Fruit fly (Drosophila melanogaster) Kc167 (cell line): ENCODE results near the gene knrl.

Experiments used
- h ChIP-seq: fragments of >200 bp; optimal IDR thresholded peaks from 3 replicates; lab custom pipeline; 2018; ENCODE audit warnings: missing external identifiers
- psq ChIP-seq: fragments of >200 bp; optimal IDR thresholded peaks from 2 replicates; lab custom pipeline; 2017; ENCODE audit warnings: missing external identifiers

DNA sequence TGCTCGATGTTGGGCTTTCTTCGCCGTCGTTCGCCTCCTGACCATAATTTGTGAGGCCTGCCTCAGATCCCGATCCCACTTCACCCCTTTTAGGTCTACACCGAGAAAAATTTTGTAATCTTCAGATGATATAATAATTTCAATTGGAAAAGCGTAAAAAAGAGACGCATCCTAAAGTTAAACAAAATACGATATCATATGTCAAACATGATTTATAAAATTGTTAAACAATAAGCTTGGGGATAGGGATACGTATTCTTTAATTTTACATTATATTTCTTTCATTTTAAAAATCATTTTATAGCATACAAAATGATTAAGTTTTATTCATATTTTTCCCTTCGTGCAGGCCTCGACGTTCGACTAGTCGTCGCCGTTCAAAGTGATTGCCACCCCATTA lies 27.9 kb downstream of the knrl start:
- TF ChIP-seq psq (lab: Kevin White, UChicago) (no peak), h (lab: Kevin White, UChicago) (no peak)
